Worm (Caenorhabditis elegans) whole organism, L4/young adult: ENCODE results near the gene hlh-26.

Experiments
- W03F9.2 ChIP-seq: fragments of 150-350 bp; optimal IDR thresholded peaks from 2 replicates; lab custom pipeline; 2014; ENCODE audit warnings: missing biosample characterization, missing genetic modification characterization
- him-1 ChIP-seq: sonication (generic microtip); optimal IDR thresholded peaks from 2 replicates; lab custom pipeline; 2016; ENCODE audit warnings: missing genotype, missing genetic modification reagents, missing genetic modification characterization, missing compliant biosample characterization

DNA sequence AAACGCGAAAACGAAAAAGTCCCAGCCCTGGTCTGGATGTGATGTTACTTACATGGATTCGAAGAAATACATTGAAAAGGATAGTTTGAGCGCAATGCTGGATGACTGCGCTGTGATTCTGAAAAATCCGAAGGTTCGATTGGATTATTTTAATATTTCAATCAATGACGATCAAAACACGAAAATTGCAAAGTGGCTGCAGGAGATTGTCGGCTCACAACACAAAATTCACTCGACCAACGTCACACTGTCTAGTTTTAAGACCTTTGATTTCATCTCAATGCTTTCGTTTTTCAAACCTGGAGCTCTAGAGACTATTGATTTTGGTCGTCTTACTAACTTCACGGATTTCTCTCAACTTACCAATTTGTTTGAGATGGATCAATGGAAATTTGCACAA lies 18.0 kb upstream of the hlh-26 start, which contains the start of gene C17C3.5:
- TF ChIP-seq him-1 (tag; lab: Kevin White, UChicago) (no peak), W03F9.2 (no peak)
